Comparison of ENCODE assay signal across 4 worm cellular contexts in genomic region chrX:15076909-15077308, ce11.
TF ChIP-seq lines count a peak whose summit lies in the region.

No protein-coding gene starts in this region.

TF ChIP-seq in whole organism, L2 larva, 48 proteins besides CTCF, POLR2A, EP300 and RAD21:
- TF ChIP-seq nhr-21 (tag; optimal IDR thresholded peaks at IDR 0.05; lab: Kevin White, UChicago), result peak; percentile 5
- TF ChIP-seq zag-1 (tag; optimal IDR thresholded peaks at IDR 0.05; lab: Kevin White, UChicago), result no peak
- TF ChIP-seq ama-1 (optimal IDR thresholded peaks at IDR 0.05; lab: Kevin White, UChicago), result peak; percentile 57

TF ChIP-seq in whole organism, L3 larva, 47 proteins besides CTCF, POLR2A, EP300 and RAD21:
- TF ChIP-seq elt-1 (tag; optimal IDR thresholded peaks at IDR 0.05; lab: Kevin White, UChicago), result no peak
- no peak for TF ChIP-seq nfya-1 (tag; optimal IDR thresholded peaks at IDR 0.05; lab: Kevin White, UChicago; ENCODE audit: insufficient read depth)
- TF ChIP-seq unc-62 (GFP tag; optimal IDR thresholded peaks at IDR 0.05; lab: Kevin White, UChicago), result no peak
- TF ChIP-seq unc-39 (tag; optimal IDR thresholded peaks at IDR 0.05; lab: Kevin White, UChicago), result no peak
- peak; percentile 75 for TF ChIP-seq ama-1 (optimal IDR thresholded peaks at IDR 0.05; lab: Kevin White, UChicago)
- TF ChIP-seq ztf-11 (tag; optimal IDR thresholded peaks at IDR 0.05; lab: Kevin White, UChicago), result no peak
- TF ChIP-seq ceh-28 (tag; optimal IDR thresholded peaks at IDR 0.05; lab: Kevin White, UChicago), result no peak
- TF ChIP-seq elt-3 (tag; optimal IDR thresholded peaks at IDR 0.05; lab: Kevin White, UChicago), result peak in 1 of 3 experiments; percentile 64
- no peak for TF ChIP-seq nhr-12 (tag; optimal IDR thresholded peaks at IDR 0.05; lab: Kevin White, UChicago)
- TF ChIP-seq ZK546.5 (tag; optimal IDR thresholded peaks at IDR 0.05; lab: Kevin White, UChicago), result no peak

TF ChIP-seq in whole organism, L4 larva, 104 proteins besides CTCF, POLR2A, EP300 and RAD21:
- TF ChIP-seq madf-9 (GFP tag; conservative IDR thresholded peaks at IDR 0.05; lab: Robert Waterston, UW) (no peak), daf-8 (GFP tag; IDR thresholded peaks at IDR 0.05; lab: Robert Waterston, UW) (no peak), dmd-8 (GFP tag; IDR thresholded peaks at IDR 0.05; lab: Robert Waterston, UW) (0 out of 2 replicates have a peak, but pooled peaks have one; percentile 14), egl-43 (GFP tag; IDR thresholded peaks at IDR 0.05; lab: Robert Waterston, UW) (no peak), cey-2 (tag; optimal IDR thresholded peaks at IDR 0.05; lab: Kevin White, UChicago; ENCODE audit: borderline replicate concordance, insufficient read depth) (no peak), mxl-2 (GFP tag; conservative IDR thresholded peaks at IDR 0.05; lab: Robert Waterston, UW) (no peak), nhr-102 (tag; optimal IDR thresholded peaks at IDR 0.05; lab: Kevin White, UChicago) (peak; percentile 22), ceh-32 (tag; optimal IDR thresholded peaks at IDR 0.05; lab: Kevin White, UChicago; ENCODE audit: poor library complexity) (no peak), zfp-3 (GFP tag; conservative IDR thresholded peaks at IDR 0.05; lab: Robert Waterston, UW) (no peak), nhr-41 (GFP tag; IDR thresholded peaks at IDR 0.05; lab: Robert Waterston, UW) (no peak), snpc-1.2 (GFP tag; IDR thresholded peaks at IDR 0.05; lab: Robert Waterston, UW) (no peak), spr-3 (GFP tag; optimal IDR thresholded peaks at IDR 0.05; lab: Kevin White, UChicago) (no peak), daf-12 (tag; optimal IDR thresholded peaks at IDR 0.05; lab: Kevin White, UChicago) (no peak), lir-3 (tag; optimal IDR thresholded peaks at IDR 0.05; lab: Kevin White, UChicago) (no peak), dpl-1 (GFP tag; optimal IDR thresholded peaks at IDR 0.05; lab: Kevin White, UChicago) (no peak), unc-62 (GFP tag; optimal IDR thresholded peaks at IDR 0.05 in 1 of 2; lab: Kevin White, UChicago) (peak in 1 of 2 experiments; percentile 36), unc-62 (tag; optimal IDR thresholded peaks at IDR 0.05; lab: Kevin White, UChicago) (no peak), vab-7 (GFP tag; IDR thresholded peaks at IDR 0.05; lab: Robert Waterston, UW) (no peak), ceh-28 (tag; optimal IDR thresholded peaks at IDR 0.05; lab: Kevin White, UChicago) (no peak), daf-19 (GFP tag; conservative IDR thresholded peaks at IDR 0.05; lab: Robert Waterston, UW) (no peak), saeg-2 (GFP tag; IDR thresholded peaks at IDR 0.05; lab: Robert Waterston, UW) (no peak), ama-1 (optimal IDR thresholded peaks at IDR 0.05; lab: Kevin White, UChicago) (peak; percentile 72)

TF ChIP-seq in whole organism, young adult, 124 proteins besides CTCF, POLR2A, EP300 and RAD21:
- no peak for TF ChIP-seq T26A5.8 (tag; optimal IDR thresholded peaks at IDR 0.05; lab: Kevin White, UChicago)
- no peak for TF ChIP-seq K12H6.12 (tag; optimal IDR thresholded peaks at IDR 0.05; lab: Kevin White, UChicago)
- 0 out of 2 replicates have a peak, but pooled peaks have one; percentile 6 for TF ChIP-seq madf-6 (GFP tag; IDR thresholded peaks at IDR 0.05; lab: Robert Waterston, UW)
- no peak for TF ChIP-seq fkh-3 (tag; optimal IDR thresholded peaks at IDR 0.05; lab: Kevin White, UChicago)
- TF ChIP-seq ama-1 (optimal IDR thresholded peaks at IDR 0.05; lab: Kevin White, UChicago), result peak; percentile 13
- TF ChIP-seq ama-1 (GFP tag; optimal IDR thresholded peaks at IDR 0.05; lab: Kevin White, UChicago), result no peak
- TF ChIP-seq Y56A3A.18 (GFP tag; IDR thresholded peaks at IDR 0.05; lab: Robert Waterston, UW), result 0 out of 2 replicates have a peak, but pooled peaks have one; percentile 28
TF ChIP-seq in whole organism, young adult: peak in this region for 3.
